Worm (Caenorhabditis elegans) whole organism, midembryonic: Measurements from ENCODE around the gene F16G10.7.

Experiments used
- T22C8.4 ChIP-seq: fragments of 200-800 bp; sonication (Bioruptor generic); IDR thresholded peaks from 2 replicates; pipeline ENCODE4 v1.3.6; 2022; ENCODE audit warnings: missing genetic modification characterization, missing compliant biosample characterization
- cog-1 ChIP-seq: sonication (generic microtip); optimal IDR thresholded peaks from 2 replicates; lab custom pipeline; 2016; ENCODE audit warnings: missing genetic modification characterization, missing compliant biosample characterization
- flt-1 ChIP-seq: fragments of 200-800 bp; sonication (Bioruptor generic); IDR thresholded peaks from 2 replicates; pipeline ENCODE4 v1.3.6; 2022; ENCODE audit warnings: missing genetic modification characterization, missing compliant biosample characterization
- klf-2 ChIP-seq: fragments of 200-800 bp; sonication (Bioruptor generic); conservative IDR thresholded peaks from 2 replicates; pipeline ENCODE4 v1.3.6; 2022; ENCODE audit warnings: missing genetic modification reagents, missing genetic modification characterization, missing compliant biosample characterization
- med-1 ChIP-seq: sonication (generic microtip); optimal IDR thresholded peaks from 2 replicates; lab custom pipeline; 2017; ENCODE audit warnings: missing genetic modification characterization, mild to moderate bottlenecking, missing compliant biosample characterization, antibody characterized with exemption, missing genetic modification reagents; ENCODE audit not compliant: insufficient read depth
- ref-1 ChIP-seq: fragments of 200-800 bp; sonication (Bioruptor generic); conservative IDR thresholded peaks from 2 replicates; pipeline ENCODE4 v1.3.6; 2022; ENCODE audit warnings: missing genetic modification reagents, missing genetic modification characterization, missing compliant biosample characterization
- tab-1 ChIP-seq: fragments of 200-800 bp; sonication (Bioruptor generic); IDR thresholded peaks from 2 replicates; pipeline ENCODE4 v1.3.6; 2022; ENCODE audit warnings: missing genetic modification characterization, missing compliant biosample characterization
- ztf-23 ChIP-seq: fragments of 200-800 bp; sonication (Bioruptor generic); IDR thresholded peaks from 2 replicates; pipeline ENCODE4 v1.3.6; 2022; ENCODE audit warnings: missing genetic modification reagents, missing genetic modification characterization, missing compliant biosample characterization
- ztf-29 ChIP-seq: fragments of 200-800 bp; sonication (Bioruptor generic); IDR thresholded peaks from 2 replicates; pipeline ENCODE4 v1.3.6; 2022; ENCODE audit warnings: missing genetic modification reagents, missing genetic modification characterization, missing compliant biosample characterization

Gene F16G10.7

DNA sequence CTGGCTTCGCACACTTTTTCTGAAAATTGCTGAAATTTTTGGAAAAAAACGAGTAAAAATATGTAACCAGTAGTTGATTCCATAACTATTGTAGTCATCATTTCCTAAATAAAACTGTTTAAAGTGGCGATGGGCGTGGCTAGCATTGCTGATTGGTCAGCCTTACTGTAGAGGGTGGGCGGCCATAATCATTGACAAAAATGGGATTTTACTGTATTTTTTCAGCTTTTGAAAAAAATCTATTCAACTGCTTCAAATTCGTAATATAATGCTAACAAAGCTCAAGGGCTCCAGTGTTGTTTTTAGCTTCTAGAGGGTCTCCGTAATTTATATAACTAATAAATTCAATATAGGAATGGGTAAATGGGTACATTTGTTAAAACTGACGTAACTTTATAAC is at the start of gene F16G10.7:
TSS of gene F16G10.7 (minus strand) at position 101 of the 400 bp plus-strand sequence.
- TF ChIP-seq ref-1 (GFP tag; lab: Robert Waterston, UW) (no peak), med-1 (GFP tag; lab: Kevin White, UChicago) (no peak), ztf-23 (no peak), flt-1 (GFP tag; lab: Robert Waterston, UW) (no peak), klf-2 (no peak), ztf-29 (GFP tag; lab: Robert Waterston, UW) (no peak), tab-1 (no peak), T22C8.4 (GFP tag; lab: Robert Waterston, UW) (no peak), cog-1 (no peak)

DNA sequence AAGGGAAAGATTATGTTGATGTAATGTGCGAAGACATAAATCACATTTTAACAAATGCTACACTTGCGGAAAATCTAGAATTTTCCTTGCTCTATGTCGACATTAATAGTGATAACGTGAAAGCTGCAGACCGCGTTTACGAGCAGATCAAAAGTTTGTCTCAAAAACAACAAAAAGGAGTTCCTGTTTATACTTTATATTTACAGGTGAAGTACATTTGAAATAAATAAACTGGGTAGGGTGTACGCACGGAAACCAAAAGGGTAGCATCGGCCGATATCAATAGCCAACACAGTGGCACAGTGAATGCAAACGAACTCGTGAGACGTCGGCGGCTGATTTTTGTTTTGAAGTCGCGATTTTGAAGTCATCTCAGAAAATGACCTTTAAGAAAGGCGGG is 42.4 kb upstream of the F16G10.7 start:
- TF ChIP-seq cog-1, result no peak
- no peak for TF ChIP-seq klf-2
- no peak for TF ChIP-seq flt-1 (GFP tag; lab: Robert Waterston, UW)
- TF ChIP-seq T22C8.4 (GFP tag; lab: Robert Waterston, UW), result no peak
- TF ChIP-seq ref-1 (GFP tag; lab: Robert Waterston, UW), result no peak
- TF ChIP-seq ztf-23, result no peak
- no peak for TF ChIP-seq tab-1
- no peak for TF ChIP-seq ztf-29 (GFP tag; lab: Robert Waterston, UW)
- TF ChIP-seq med-1 (GFP tag; lab: Kevin White, UChicago), result no peak

- TF ChIP-seq ref-1 (GFP tag; lab: Robert Waterston, UW) (no peak), ztf-29 (GFP tag; lab: Robert Waterston, UW) (no peak), cog-1 (no peak), tab-1 (no peak), ztf-23 (no peak), flt-1 (GFP tag; lab: Robert Waterston, UW) (no peak)
Measured at ce11 chrII:2421905-2422304, 41.8 kb upstream of the F16G10.7 start, which contains the start of gene F42G2.2. F42G2.2 (plus strand) TSS chrII:2422205.

- no peak for TF ChIP-seq tab-1
- no peak for TF ChIP-seq ztf-23
- no peak for TF ChIP-seq cog-1
- no peak for TF ChIP-seq med-1 (GFP tag; lab: Kevin White, UChicago)
- TF ChIP-seq flt-1 (GFP tag; lab: Robert Waterston, UW), result no peak
- TF ChIP-seq klf-2, result no peak
- TF ChIP-seq T22C8.4 (GFP tag; lab: Robert Waterston, UW), result no peak
- TF ChIP-seq ref-1 (GFP tag; lab: Robert Waterston, UW), result no peak
Measured at ce11 chrII:2421185-2421584, 41.1 kb upstream of the F16G10.7 start.

DNA sequence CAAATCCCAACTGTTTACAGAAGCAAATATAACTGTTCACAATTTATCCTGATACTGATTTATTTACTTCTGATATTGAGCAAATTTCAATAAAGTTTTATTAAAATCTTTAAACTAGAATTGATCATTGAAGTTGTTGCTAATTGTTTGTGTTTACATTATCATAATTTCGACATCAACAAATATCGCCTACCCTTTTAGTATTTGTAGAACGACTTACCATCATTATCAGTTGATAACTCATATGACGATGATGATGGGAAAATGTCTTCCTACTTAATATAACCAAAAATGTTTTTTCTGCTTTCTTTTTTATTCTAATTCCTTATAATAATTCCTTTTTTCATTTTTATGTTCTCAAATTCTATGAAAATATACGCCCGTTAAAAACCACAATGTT is 40.6 kb upstream of the F16G10.7 start:
- TF ChIP-seq ztf-29 (GFP tag; lab: Robert Waterston, UW) (no peak), med-1 (GFP tag; lab: Kevin White, UChicago) (no peak), ztf-23 (no peak), cog-1 (no peak), T22C8.4 (GFP tag; lab: Robert Waterston, UW) (no peak), flt-1 (GFP tag; lab: Robert Waterston, UW) (no peak), tab-1 (no peak), ref-1 (GFP tag; lab: Robert Waterston, UW) (no peak), klf-2 (no peak)

DNA sequence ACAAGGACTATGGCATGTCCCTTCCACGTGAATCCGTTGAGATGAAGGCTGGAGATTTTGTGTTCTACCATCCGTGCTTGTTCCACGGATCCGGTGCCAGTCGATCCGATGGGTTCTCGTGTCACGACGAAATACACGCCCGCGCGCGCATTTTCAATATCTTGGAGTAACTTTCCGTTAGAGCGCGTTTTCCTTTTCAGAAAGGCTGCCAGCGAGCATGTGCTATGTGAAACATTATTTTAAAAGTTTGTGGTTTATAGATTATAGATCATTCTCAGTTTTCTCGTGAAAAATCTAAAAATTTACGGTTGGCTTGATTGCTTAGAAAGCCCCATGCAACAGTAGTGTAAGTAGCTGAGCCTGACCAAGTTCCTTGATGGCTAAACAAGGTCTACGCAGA is 38.8 kb upstream of the F16G10.7 start, which contains the start of gene fbxc-20:
TSS of gene fbxc-20 (plus strand) at position 301 of the 400 bp plus-strand sequence.
- no peak for TF ChIP-seq klf-2
- no peak for TF ChIP-seq ztf-23
- TF ChIP-seq flt-1 (GFP tag; lab: Robert Waterston, UW), result no peak
- no peak for TF ChIP-seq cog-1
- TF ChIP-seq tab-1, result no peak
- no peak for TF ChIP-seq T22C8.4 (GFP tag; lab: Robert Waterston, UW)
- TF ChIP-seq ref-1 (GFP tag; lab: Robert Waterston, UW), result no peak
- no peak for TF ChIP-seq ztf-29 (GFP tag; lab: Robert Waterston, UW)
- TF ChIP-seq med-1 (GFP tag; lab: Kevin White, UChicago), result no peak

- TF ChIP-seq klf-2 (no peak), flt-1 (GFP tag; lab: Robert Waterston, UW) (no peak), ref-1 (GFP tag; lab: Robert Waterston, UW) (no peak), ztf-23 (no peak), cog-1 (no peak), tab-1 (no peak), T22C8.4 (GFP tag; lab: Robert Waterston, UW) (no peak), med-1 (GFP tag; lab: Kevin White, UChicago) (no peak), ztf-29 (GFP tag; lab: Robert Waterston, UW) (no peak)
Measured at ce11 chrII:2417889-2418288, 37.8 kb upstream of the F16G10.7 start, which contains the start of the genes F42G2.5 and F42G2.7. F42G2.5 (minus strand) TSS chrII:2417989. F42G2.7 (plus strand) TSS chrII:2418158.

- TF ChIP-seq flt-1 (GFP tag; lab: Robert Waterston, UW) (no peak), cog-1 (no peak), klf-2 (no peak), ztf-29 (GFP tag; lab: Robert Waterston, UW) (no peak), ztf-23 (no peak), ref-1 (GFP tag; lab: Robert Waterston, UW) (no peak), T22C8.4 (GFP tag; lab: Robert Waterston, UW) (no peak), med-1 (GFP tag; lab: Kevin White, UChicago) (no peak), tab-1 (no peak)
Measured at ce11 chrII:2415439-2415838, 35.4 kb upstream of the F16G10.7 start, which contains the start of gene fbxa-4. fbxa-4 (minus strand) TSS chrII:2415531.

DNA sequence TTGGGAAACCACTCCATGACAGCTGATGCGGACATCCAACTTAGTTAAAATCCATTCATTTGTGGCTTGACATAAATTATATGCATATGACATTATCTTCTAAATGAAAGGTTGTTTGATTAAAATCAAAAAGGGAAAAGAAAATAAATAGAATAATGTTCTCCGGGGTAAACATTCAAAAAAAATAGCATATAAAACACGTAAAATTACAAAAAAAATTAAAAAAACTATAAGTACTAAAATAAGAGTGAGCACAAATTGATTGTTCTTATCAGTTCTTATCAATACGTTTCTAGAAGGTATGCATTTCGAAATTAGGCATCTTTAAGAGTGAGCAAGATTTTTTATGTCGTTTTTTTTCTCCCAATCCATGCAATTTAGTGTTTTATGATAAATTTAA is 32.6 kb upstream of the F16G10.7 start, which contains the start of gene fbxa-182:
TSS of gene fbxa-182 (minus strand) at position 101 of the 400 bp plus-strand sequence.
- TF ChIP-seq flt-1 (GFP tag; lab: Robert Waterston, UW) (no peak), cog-1 (no peak), ztf-29 (GFP tag; lab: Robert Waterston, UW) (no peak), T22C8.4 (GFP tag; lab: Robert Waterston, UW) (no peak), klf-2 (no peak), ztf-23 (no peak), ref-1 (GFP tag; lab: Robert Waterston, UW) (no peak), tab-1 (no peak), med-1 (GFP tag; lab: Kevin White, UChicago) (no peak)

DNA sequence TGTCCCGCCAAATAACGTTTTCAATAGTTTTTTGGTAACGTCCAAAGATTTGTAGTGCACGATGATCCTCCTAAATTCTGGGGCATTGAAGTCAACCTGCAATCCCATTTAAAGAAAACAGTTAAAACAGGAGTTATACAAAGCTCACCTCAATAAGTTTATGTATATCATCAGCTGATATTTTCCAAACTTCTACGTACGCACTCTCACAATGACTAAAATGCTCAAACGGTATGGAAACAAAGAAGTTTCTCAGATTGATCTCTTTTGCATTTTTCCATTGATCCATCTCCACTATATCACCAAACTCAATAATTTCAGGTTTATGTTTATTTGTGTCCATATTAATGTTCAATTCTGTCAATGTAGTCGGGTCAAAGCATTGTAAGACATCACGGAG is 31.5 kb upstream of the F16G10.7 start:
- TF ChIP-seq ref-1 (GFP tag; lab: Robert Waterston, UW), result no peak
- no peak for TF ChIP-seq ztf-29 (GFP tag; lab: Robert Waterston, UW)
- no peak for TF ChIP-seq ztf-23
- no peak for TF ChIP-seq tab-1
- TF ChIP-seq flt-1 (GFP tag; lab: Robert Waterston, UW), result no peak
- TF ChIP-seq klf-2, result no peak
- no peak for TF ChIP-seq cog-1
- TF ChIP-seq T22C8.4 (GFP tag; lab: Robert Waterston, UW), result no peak
- TF ChIP-seq med-1 (GFP tag; lab: Kevin White, UChicago), result no peak
